Fruit fly (Drosophila melanogaster) whole organism, embryonic: ENCODE data around the gene CG44005.

Source experiments
- B-H2 ChIP-seq: fragments of 200-800 bp; sonication (Bioruptor generic); optimal IDR thresholded peaks from 2 replicates; lab custom pipeline; 2018; ENCODE audit warnings: missing biosample characterization, mild to moderate bottlenecking, missing genetic modification characterization
- CG10209 ChIP-seq: fragments of 200-800 bp; sonication (Bioruptor generic); optimal IDR thresholded peaks from 3 replicates; lab custom pipeline; 2017; ENCODE audit warnings: missing biosample characterization, mild to moderate bottlenecking, missing genetic modification characterization, missing genetic modification reagents
- CG10267 ChIP-seq: fragments of 200-800 bp; sonication (Bioruptor generic); optimal IDR thresholded peaks from 2 replicates; lab custom pipeline; 2018; ENCODE audit warnings: missing biosample characterization, mild to moderate bottlenecking, missing genetic modification characterization, moderate library complexity
- CG13424 ChIP-seq: fragments of 200-800 bp; sonication (Bioruptor generic); optimal IDR thresholded peaks from 2 replicates; lab custom pipeline; 2019; ENCODE audit warnings: missing biosample characterization, mild to moderate bottlenecking, missing genetic modification characterization, moderate library complexity
- CG15514 ChIP-seq: fragments of 200-800 bp; sonication (Bioruptor generic); optimal IDR thresholded peaks from 3 replicates; lab custom pipeline; 2017; ENCODE audit warnings: missing biosample characterization, missing genetic modification characterization, mild to moderate bottlenecking, moderate library complexity, missing genetic modification reagents
- CG17328 ChIP-seq: fragments of 200-800 bp; sonication (Bioruptor generic); IDR thresholded peaks from 2 replicates; pipeline ENCODE4 v1.3.6; 2022; ENCODE audit warnings: missing biosample characterization, missing genetic modification characterization
- CG18764 ChIP-seq: fragments of 200-800 bp; sonication (Bioruptor generic); optimal IDR thresholded peaks from 3 replicates; lab custom pipeline; 2016; ENCODE audit warnings: missing biosample characterization, missing genetic modification characterization
- CG2712 ChIP-seq: fragments of 200-800 bp; optimal IDR thresholded peaks from 3 replicates; lab custom pipeline; 2019; ENCODE audit warnings: missing biosample characterization, mild to moderate bottlenecking, missing genetic modification characterization, moderate library complexity
- CG2889 ChIP-seq: fragments of 200-800 bp; sonication (Bioruptor generic); IDR thresholded peaks from 3 replicates; pipeline ENCODE4 v1.3.6; 2022; ENCODE audit warnings: missing biosample characterization, missing genetic modification characterization
- CG31224 ChIP-seq: fragments of 200-800 bp; sonication (Bioruptor generic); IDR thresholded peaks from 2 replicates; pipeline ENCODE4 v1.3.6; 2022; ENCODE audit warnings: missing biosample characterization, missing genetic modification characterization
- CG33213 ChIP-seq: fragments of 200-800 bp; sonication (Bioruptor generic); optimal IDR thresholded peaks from 3 replicates; lab custom pipeline; 2016; ENCODE audit warnings: missing biosample characterization, missing genetic modification characterization
- CG3726 ChIP-seq: fragments of 200-800 bp; sonication (Bioruptor generic); IDR thresholded peaks from 3 replicates; pipeline ENCODE4, ENCODE4 v1.3.6; 2022; ENCODE audit warnings: missing biosample characterization, missing genetic modification characterization
- CG3847 ChIP-seq: fragments of 200-800 bp; sonication (Bioruptor generic); IDR thresholded peaks from 2 replicates; pipeline ENCODE4 v1.3.6; 2022; ENCODE audit warnings: missing biosample characterization, missing genetic modification characterization
- CG4707 ChIP-seq: fragments of 200-800 bp; sonication (Bioruptor generic); optimal IDR thresholded peaks from 2 replicates; lab custom pipeline; 2018; ENCODE audit warnings: missing biosample characterization, mild to moderate bottlenecking, missing genetic modification characterization, moderate library complexity
- CG6765 ChIP-seq: fragments of 200-800 bp; sonication (Bioruptor generic); optimal IDR thresholded peaks from 3 replicates; lab custom pipeline; 2017; ENCODE audit warnings: missing biosample characterization, mild to moderate bottlenecking, missing genetic modification characterization
- CG6813 ChIP-seq: fragments of 200-800 bp; sonication (Bioruptor generic); optimal IDR thresholded peaks from 2 replicates; lab custom pipeline; 2017; ENCODE audit warnings: missing biosample characterization, missing genetic modification characterization, mild to moderate bottlenecking, moderate library complexity, missing genetic modification reagents
- CG6854 ChIP-seq: fragments of 200-800 bp; sonication (Bioruptor generic); optimal IDR thresholded peaks from 3 replicates; lab custom pipeline; 2017; ENCODE audit warnings: missing biosample characterization, mild to moderate bottlenecking, missing genetic modification characterization
- D19B ChIP-seq: fragments of 200-800 bp; sonication (Bioruptor generic); optimal IDR thresholded peaks from 2 replicates; lab custom pipeline; 2017; ENCODE audit warnings: missing biosample characterization, mild to moderate bottlenecking, missing genetic modification characterization
- Drgx ChIP-seq: fragments of 200-800 bp; sonication (Bioruptor generic); IDR thresholded peaks from 2 replicates; pipeline ENCODE4 v1.3.6; 2022; ENCODE audit warnings: missing biosample characterization, missing genetic modification characterization
- E2f1 ChIP-seq: fragments of 200-800 bp; sonication (Bioruptor generic); IDR thresholded peaks from 2 replicates; pipeline ENCODE4 v1.3.6; 2022; ENCODE audit warnings: missing biosample characterization, missing genetic modification characterization
- HLH4C ChIP-seq: fragments of 200-800 bp; sonication (Bioruptor generic); IDR thresholded peaks from 3 replicates; pipeline ENCODE4 v1.3.6; 2022; ENCODE audit warnings: missing biosample characterization, missing genetic modification characterization; ENCODE audit not compliant: partially characterized antibody
- Jarid2 ChIP-seq: fragments of 200-800 bp; sonication (Bioruptor generic); optimal IDR thresholded peaks from 3 replicates; lab custom pipeline; 2017; ENCODE audit warnings: mild to moderate bottlenecking, missing biosample characterization, missing genetic modification reagents, missing genetic modification characterization
- Mad ChIP-seq: fragments of 200-800 bp; sonication (Bioruptor generic); optimal IDR thresholded peaks from 2 replicates; lab custom pipeline; 2016; ENCODE audit warnings: missing biosample characterization, missing genetic modification characterization
- NFAT ChIP-seq: fragments of 200-800 bp; sonication (Bioruptor generic); IDR thresholded peaks from 2 replicates; pipeline ENCODE4 v1.3.6; 2022; ENCODE audit warnings: missing biosample characterization, missing genetic modification characterization
- NK7.1 ChIP-seq: fragments of 200-800 bp; sonication (Bioruptor generic); optimal IDR thresholded peaks from 3 replicates; lab custom pipeline; 2016; ENCODE audit warnings: missing biosample characterization, missing genetic modification characterization
- Nf-YA ChIP-seq: fragments of 200-800 bp; sonication (Bioruptor generic); IDR thresholded peaks from 2 replicates; pipeline ENCODE4 v1.3.6; 2022; ENCODE audit warnings: missing biosample characterization, missing genetic modification characterization
- Oli ChIP-seq: fragments of 200-800 bp; sonication (Bioruptor generic); optimal IDR thresholded peaks from 2 replicates; lab custom pipeline; 2018; ENCODE audit warnings: missing biosample characterization, mild to moderate bottlenecking, missing genetic modification characterization, moderate library complexity
- Optix ChIP-seq: fragments of 200-800 bp; sonication (Bioruptor generic); IDR thresholded peaks from 3 replicates; pipeline ENCODE4 v1.3.6; 2022; ENCODE audit warnings: missing biosample characterization, missing genetic modification characterization
- PHDP ChIP-seq: fragments of 200-800 bp; sonication (Bioruptor generic); optimal IDR thresholded peaks from 3 replicates; lab custom pipeline; 2018; ENCODE audit warnings: missing biosample characterization, mild to moderate bottlenecking, missing genetic modification characterization, moderate library complexity
- Rfx ChIP-seq: fragments of 200-800 bp; sonication (Bioruptor generic); IDR thresholded peaks from 2 replicates; pipeline ENCODE4 v1.3.6; 2022; ENCODE audit warnings: missing biosample characterization, missing genetic modification characterization
- Six4 ChIP-seq: fragments of 200-800 bp; sonication (Bioruptor generic); optimal IDR thresholded peaks from 2 replicates; lab custom pipeline; 2016; ENCODE audit warnings: missing biosample characterization, missing genetic modification characterization
- Taf1 ChIP-seq: fragments of 200-800 bp; sonication (Bioruptor generic); IDR thresholded peaks from 2 replicates; pipeline ENCODE4 v1.3.6; 2022; ENCODE audit warnings: missing biosample characterization, missing genetic modification characterization
- bowl ChIP-seq: fragments of 200-800 bp; sonication (Bioruptor generic); IDR thresholded peaks from 2 replicates; pipeline ENCODE4 v1.3.6; 2022; ENCODE audit warnings: missing biosample characterization, missing genetic modification characterization
- cato ChIP-seq: fragments of 200-800 bp; sonication (Bioruptor generic); optimal IDR thresholded peaks from 2 replicates; lab custom pipeline; 2016; ENCODE audit warnings: missing biosample characterization, missing genetic modification characterization, borderline replicate concordance
- chif ChIP-seq, 2 experiments: fragments of 200-800 bp; sonication (Bioruptor generic); optimal IDR thresholded peaks; 3 replicates each; lab custom pipeline; 2016; ENCODE audit warnings: missing biosample characterization in 2 of 2, missing genetic modification characterization in 2 of 2
- ci ChIP-seq: fragments of 200-800 bp; sonication (Bioruptor generic); IDR thresholded peaks from 3 replicates; pipeline ENCODE4 v1.3.6; 2022; ENCODE audit warnings: missing biosample characterization, missing genetic modification characterization
- eyg ChIP-seq: fragments of 200-800 bp; sonication (Bioruptor generic); optimal IDR thresholded peaks from 3 replicates; lab custom pipeline; 2016; ENCODE audit warnings: missing biosample characterization, missing genetic modification characterization
- fd64A ChIP-seq: fragments of 200-800 bp; sonication (Bioruptor generic); optimal IDR thresholded peaks from 3 replicates; lab custom pipeline; 2018; ENCODE audit warnings: missing biosample characterization, mild to moderate bottlenecking, missing genetic modification characterization
- gcm ChIP-seq: fragments of 200-800 bp; sonication (Bioruptor generic); optimal IDR thresholded peaks from 2 replicates; lab custom pipeline; 2019; ENCODE audit warnings: missing biosample characterization, mild to moderate bottlenecking, missing genetic modification characterization, moderate library complexity
- her ChIP-seq: fragments of 200-800 bp; sonication (Bioruptor generic); optimal IDR thresholded peaks from 2 replicates; lab custom pipeline; 2016; ENCODE audit warnings: missing biosample characterization, missing genetic modification characterization
- hkb ChIP-seq, 2 experiments: fragments of 200-800 bp in 1 of 2; fragments of >200 bp in 1 of 2; sonication (Bioruptor generic) in 1 of 2; IDR thresholded peaks in 1 of 2; optimal IDR thresholded peaks in 1 of 2; 2 replicates each; pipeline versions ENCODE4 v1.3.6 to Lab custom; 2017 to 2022; ENCODE audit warnings: missing biosample characterization in 1 of 2, missing genetic modification characterization in 1 of 2
- jing ChIP-seq: fragments of 200-800 bp; sonication (Bioruptor generic); optimal IDR thresholded peaks from 2 replicates; lab custom pipeline; 2018; ENCODE audit warnings: missing biosample characterization, mild to moderate bottlenecking, missing genetic modification characterization
- mirr ChIP-seq: fragments of 200-800 bp; sonication (Bioruptor generic); optimal IDR thresholded peaks from 3 replicates; lab custom pipeline; 2018; ENCODE audit warnings: missing biosample characterization, mild to moderate bottlenecking, missing genetic modification characterization
- p53 ChIP-seq: fragments of 200-800 bp; sonication (Bioruptor generic); optimal IDR thresholded peaks from 2 replicates; lab custom pipeline; 2016; ENCODE audit warnings: missing biosample characterization, missing genetic modification characterization
- run ChIP-seq: fragments of 200-800 bp; sonication (Bioruptor generic); optimal IDR thresholded peaks from 3 replicates; lab custom pipeline; 2018; ENCODE audit warnings: missing biosample characterization, mild to moderate bottlenecking, missing genetic modification characterization
- salm ChIP-seq: fragments of 200-800 bp; sonication (Bioruptor generic); optimal IDR thresholded peaks from 2 replicates; lab custom pipeline; 2018; ENCODE audit warnings: missing biosample characterization, mild to moderate bottlenecking, missing genetic modification characterization
- yki ChIP-seq: fragments of >200 bp; optimal IDR thresholded peaks from 3 replicates; lab custom pipeline; 2018

Gene CG44005

DNA sequence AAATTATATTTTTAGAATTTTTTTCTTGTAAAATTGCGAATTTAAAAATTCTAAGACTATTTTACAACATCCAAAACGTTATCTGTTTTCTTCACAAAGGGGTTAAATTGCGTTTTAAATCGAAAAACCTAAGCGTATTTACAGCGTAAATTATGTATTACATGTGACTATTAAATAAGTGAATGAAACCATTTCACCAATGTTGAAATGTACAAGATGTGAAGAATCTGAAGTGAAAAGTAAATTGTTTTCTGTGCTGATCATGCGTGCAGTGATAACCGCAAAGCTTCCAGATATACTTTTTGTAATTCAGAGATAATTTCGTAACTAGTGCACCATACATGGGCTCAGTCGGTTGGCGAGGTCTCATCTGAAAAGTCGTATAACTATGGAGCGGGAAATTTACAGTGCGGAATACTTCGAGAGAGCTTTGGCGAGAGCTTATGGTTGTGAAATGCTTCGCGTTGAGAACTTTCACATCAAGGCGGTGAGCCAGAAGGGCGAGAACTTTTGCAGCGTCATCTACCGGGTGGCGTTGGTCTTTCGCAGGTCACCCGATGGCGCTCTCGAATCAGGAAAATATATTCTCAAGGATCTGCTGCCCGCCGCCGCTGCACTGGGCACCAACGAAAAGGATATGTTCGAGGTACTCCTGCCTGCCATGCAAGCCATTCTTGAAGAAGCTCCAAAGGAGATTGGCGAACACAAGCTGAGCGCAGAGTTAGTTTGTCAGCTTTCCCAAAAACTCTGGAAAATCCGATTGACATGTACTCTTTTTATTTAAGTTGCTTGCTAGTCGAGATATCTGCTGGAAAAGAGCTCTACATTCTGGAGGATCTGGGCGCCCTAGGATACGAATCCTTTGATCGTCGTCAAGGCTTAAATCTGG lies 42.4 kb upstream of the CG44005 start (continued):
- TF ChIP-seq CG4707, result peak; percentile 35
- peak; percentile 73 for TF ChIP-seq fd64A (GFP tag; lab: Kevin White, UChicago)
- TF ChIP-seq CG18764 (GFP tag; lab: Kevin White, UChicago), result no peak
- TF ChIP-seq E2f1 (GFP tag; lab: Robert Waterston, UW), result 0 out of 2 replicates have a peak, but pooled peaks have one; percentile 15
- peak; percentile 26; the same call in 1 of the 2 replicates for TF ChIP-seq CG17328
- peak; percentile 15; the same call in 1 of the 3 replicates for TF ChIP-seq HLH4C
- TF ChIP-seq CG6813 (GFP tag; lab: Kevin White, UChicago), result peak; percentile 41
- no peak for TF ChIP-seq jing (GFP tag; lab: Kevin White, UChicago)
- TF ChIP-seq CG10267 (tag; lab: Kevin White, UChicago), result peak; percentile 19
- TF ChIP-seq ci (GFP tag; lab: Robert Waterston, UW), result no peak; the same call in 1 of the 3 replicates
- no peak for TF ChIP-seq hkb (optimal IDR thresholded peaks at IDR 0.05; lab: Kevin White, UChicago)
- peak; percentile 53; the same call in 1 of the 2 replicates for TF ChIP-seq hkb (GFP tag; IDR thresholded peaks at IDR 0.05; lab: Robert Waterston, UW)
- TF ChIP-seq CG31224 (GFP tag; lab: Robert Waterston, UW), result 0 out of 2 replicates have a peak, but pooled peaks have one; percentile 15
- peak; percentile 48; the same call in 1 of the 2 replicates for TF ChIP-seq bowl (GFP tag; lab: Robert Waterston, UW)
- TF ChIP-seq Drgx (GFP tag; lab: Robert Waterston, UW), result peak; percentile 13; the same call in 1 of the 2 replicates
- TF ChIP-seq Mad (GFP tag; lab: Kevin White, UChicago), result no peak
- peak; percentile 6; the same call in 1 of the 2 replicates for TF ChIP-seq CG3847 (GFP tag; lab: Robert Waterston, UW)
- TF ChIP-seq CG2712, result peak; percentile 33
- peak; percentile 25 for TF ChIP-seq salm
- peak; percentile 66 for TF ChIP-seq Oli
- TF ChIP-seq NFAT, result peak; percentile 37; the same call in 1 of the 2 replicates
- TF ChIP-seq Six4 (GFP tag; lab: Kevin White, UChicago), result no peak
- peak; percentile 72 for TF ChIP-seq Jarid2 (GFP tag; lab: Kevin White, UChicago)
- TF ChIP-seq p53 (GFP tag; lab: Kevin White, UChicago), result peak; percentile 30
- TF ChIP-seq CG2889, result no peak
- TF ChIP-seq Optix (GFP tag; lab: Robert Waterston, UW), result no peak; the same call in 2 of the 3 replicates
- 0 out of 2 replicates have a peak, but pooled peaks have one; percentile 26 for TF ChIP-seq Taf1
- peak; percentile 43 for TF ChIP-seq NK7.1 (GFP tag; lab: Kevin White, UChicago)
- peak; percentile 7 for TF ChIP-seq CG33213
- peak; percentile 87 for TF ChIP-seq CG15514
- TF ChIP-seq CG13424 (tag; lab: Kevin White, UChicago), result peak; percentile 59
- TF ChIP-seq B-H2 (GFP tag; lab: Kevin White, UChicago), result peak; percentile 6
- TF ChIP-seq run (tag; lab: Kevin White, UChicago), result peak; percentile 54
- TF ChIP-seq CG6854 (GFP tag; lab: Kevin White, UChicago), result peak; percentile 57
- no peak for TF ChIP-seq D19B (GFP tag; lab: Kevin White, UChicago)
- peak; percentile 27 for TF ChIP-seq eyg (GFP tag; lab: Kevin White, UChicago)
- no peak for TF ChIP-seq yki (lab: Kevin White, UChicago)
- peak; percentile 31 for TF ChIP-seq gcm (GFP tag; lab: Kevin White, UChicago)
- peak; percentile 57 for TF ChIP-seq CG10209 (GFP tag; lab: Kevin White, UChicago)
- peak; percentile 69 for TF ChIP-seq her (GFP tag; lab: Kevin White, UChicago)
- TF ChIP-seq mirr (GFP tag; lab: Kevin White, UChicago), result peak; percentile 31
- peak; percentile 59 for TF ChIP-seq PHDP
- TF ChIP-seq cato, result no peak
- TF ChIP-seq Rfx, result peak; percentile 79
- peak in 1 of 2 experiments; percentile 27 for TF ChIP-seq chif (GFP tag; optimal IDR thresholded peaks at IDR 0.05; lab: Kevin White, UChicago)
- peak; percentile 61 for TF ChIP-seq CG6765 (GFP tag; lab: Kevin White, UChicago)
- no peak for TF ChIP-seq CG3726 (GFP tag; lab: Robert Waterston, UW)
- TF ChIP-seq Nf-YA (GFP tag; lab: Robert Waterston, UW), result no peak
